Worm (Caenorhabditis elegans) whole organism, late embryonic: ENCODE measurements around the gene spat-2.

ENCODE experiments used
- C08G9.2 ChIP-seq: sonication (generic microtip); optimal IDR thresholded peaks from 2 replicates; lab custom pipeline; 2016; ENCODE audit warnings: mild to moderate bottlenecking, missing genetic modification characterization, moderate library complexity, missing compliant biosample characterization
- F13H6.1 ChIP-seq: sonication (generic microtip); optimal IDR thresholded peaks from 2 replicates; lab custom pipeline; 2016; ENCODE audit warnings: missing genetic modification characterization, missing compliant biosample characterization
- K02D7.2 ChIP-seq: sonication (generic microtip); optimal IDR thresholded peaks from 2 replicates; lab custom pipeline; 2017; ENCODE audit warnings: mild to moderate bottlenecking, missing genetic modification characterization, missing compliant biosample characterization
- K09A11.1 ChIP-seq: sonication (generic microtip); optimal IDR thresholded peaks from 2 replicates; lab custom pipeline; 2017; ENCODE audit warnings: antibody characterized with exemption, mild to moderate bottlenecking, missing genetic modification characterization, missing compliant biosample characterization; ENCODE audit not compliant: insufficient read depth
- T23F11.4 ChIP-seq: fragments of 200-800 bp; sonication (Bioruptor generic); optimal IDR thresholded peaks from 2 replicates; lab custom pipeline; 2018; ENCODE audit warnings: mild to moderate bottlenecking, missing genetic modification characterization, missing compliant biosample characterization
- Y22D7AL.16 ChIP-seq: sonication (generic microtip); optimal IDR thresholded peaks from 2 replicates; lab custom pipeline; 2016; ENCODE audit warnings: missing genetic modification characterization, missing compliant biosample characterization
- ahr-1 ChIP-seq: sonication (generic microtip); optimal IDR thresholded peaks from 2 replicates; lab custom pipeline; 2016; ENCODE audit warnings: missing genetic modification characterization, missing compliant biosample characterization
- ama-1 ChIP-seq: fragments of 150-350 bp; optimal IDR thresholded peaks from 2 replicates; lab custom pipeline; 2014
- ceh-14 ChIP-seq: sonication (generic microtip); optimal IDR thresholded peaks from 2 replicates; lab custom pipeline; 2016; ENCODE audit warnings: missing genotype, missing genetic modification characterization, missing compliant biosample characterization
- ceh-18 ChIP-seq: sonication (generic microtip); optimal IDR thresholded peaks from 2 replicates; lab custom pipeline; 2016; ENCODE audit warnings: missing genetic modification characterization, missing compliant biosample characterization
- ceh-19 ChIP-seq: fragments of 200-800 bp; sonication (Bioruptor generic); optimal IDR thresholded peaks from 2 replicates; lab custom pipeline; 2018; ENCODE audit warnings: mild to moderate bottlenecking, missing genetic modification characterization, missing compliant biosample characterization
- ceh-2 ChIP-seq: sonication (generic microtip); optimal IDR thresholded peaks from 2 replicates; lab custom pipeline; 2016; ENCODE audit warnings: missing genotype, missing genetic modification characterization, missing compliant biosample characterization
- ceh-22 ChIP-seq: sonication (generic microtip); optimal IDR thresholded peaks from 2 replicates; lab custom pipeline; 2017; ENCODE audit warnings: missing biosample characterization, missing genetic modification characterization
- ceh-24 ChIP-seq: sonication (generic microtip); optimal IDR thresholded peaks from 2 replicates; lab custom pipeline; 2016; ENCODE audit warnings: mild to moderate bottlenecking, missing genetic modification characterization, missing compliant biosample characterization
- ceh-30 ChIP-seq: fragments of 150-350 bp; optimal IDR thresholded peaks from 2 replicates; lab custom pipeline; 2014; ENCODE audit warnings: missing biosample characterization, missing genetic modification characterization
- ceh-34 ChIP-seq: sonication (generic microtip); optimal IDR thresholded peaks from 2 replicates; lab custom pipeline; 2016; ENCODE audit warnings: mild to moderate bottlenecking, missing genetic modification characterization, missing compliant biosample characterization
- ceh-6 ChIP-seq: fragments of 200-800 bp; sonication (Bioruptor generic); optimal IDR thresholded peaks from 2 replicates; lab custom pipeline; 2018; ENCODE audit warnings: mild to moderate bottlenecking, missing genetic modification characterization, missing compliant biosample characterization
- ceh-9 ChIP-seq: sonication (generic microtip); optimal IDR thresholded peaks from 2 replicates; lab custom pipeline; 2016; ENCODE audit warnings: mild to moderate bottlenecking, missing genetic modification characterization, inconsistent platforms, missing compliant biosample characterization
- dmd-4 ChIP-seq: sonication (generic microtip); optimal IDR thresholded peaks from 2 replicates; lab custom pipeline; 2016; ENCODE audit warnings: borderline replicate concordance, missing genetic modification characterization, missing compliant biosample characterization
- dve-1 ChIP-seq: sonication (generic microtip); optimal IDR thresholded peaks from 2 replicates; lab custom pipeline; 2017; ENCODE audit warnings: antibody characterized with exemption, mild to moderate bottlenecking, missing genetic modification characterization, missing compliant biosample characterization
- elt-2 ChIP-seq: sonication (generic microtip); optimal IDR thresholded peaks from 2 replicates; lab custom pipeline; 2016; ENCODE audit warnings: missing genetic modification reagents, missing genetic modification characterization, missing compliant biosample characterization
- ets-4 ChIP-seq: sonication (generic microtip); optimal IDR thresholded peaks from 2 replicates; lab custom pipeline; 2016; ENCODE audit warnings: missing genetic modification characterization, missing compliant biosample characterization
- eyg-1 ChIP-seq: sonication (generic microtip); optimal IDR thresholded peaks from 2 replicates; lab custom pipeline; 2016; ENCODE audit warnings: missing genotype, missing genetic modification characterization, missing compliant biosample characterization
- gmeb-2 ChIP-seq: sonication (generic microtip); optimal IDR thresholded peaks from 2 replicates; lab custom pipeline; 2016; ENCODE audit warnings: missing genetic modification characterization, inconsistent platforms, missing compliant biosample characterization
- hlh-15 ChIP-seq: sonication (generic microtip); optimal IDR thresholded peaks from 2 replicates; lab custom pipeline; 2016; ENCODE audit warnings: missing genetic modification characterization, missing compliant biosample characterization
- hlh-30 ChIP-seq: sonication (generic microtip); optimal IDR thresholded peaks from 2 replicates; lab custom pipeline; 2017; ENCODE audit warnings: antibody characterized with exemption, missing genetic modification characterization, missing compliant biosample characterization; ENCODE audit not compliant: insufficient read depth
- hlh-8 ChIP-seq: sonication (generic microtip); optimal IDR thresholded peaks from 2 replicates; lab custom pipeline; 2016; ENCODE audit warnings: missing genotype, missing genetic modification characterization, missing compliant biosample characterization
- lim-6 ChIP-seq: sonication (generic microtip); optimal IDR thresholded peaks from 2 replicates; lab custom pipeline; 2016; ENCODE audit warnings: missing genetic modification characterization, missing compliant biosample characterization
- lin-11 ChIP-seq: fragments of 200-800 bp; sonication (Bioruptor generic); optimal IDR thresholded peaks from 2 replicates; lab custom pipeline; 2018; ENCODE audit warnings: mild to moderate bottlenecking, missing genetic modification characterization, missing compliant biosample characterization
- madf-2 ChIP-seq: sonication (generic microtip); optimal IDR thresholded peaks from 2 replicates; lab custom pipeline; 2017; ENCODE audit warnings: missing genetic modification characterization, missing compliant biosample characterization
- mec-3 ChIP-seq: sonication (generic microtip); optimal IDR thresholded peaks from 2 replicates; lab custom pipeline; 2016; ENCODE audit warnings: borderline replicate concordance, missing genetic modification characterization, missing compliant biosample characterization
- nfya-1 ChIP-seq: sonication (generic microtip); optimal IDR thresholded peaks from 2 replicates; lab custom pipeline; 2017; ENCODE audit warnings: missing genetic modification characterization, mild to moderate bottlenecking, missing compliant biosample characterization, antibody characterized with exemption, moderate library complexity
- nhr-232 ChIP-seq: sonication (generic microtip); optimal IDR thresholded peaks from 2 replicates; lab custom pipeline; 2016; ENCODE audit warnings: missing genetic modification characterization, missing compliant biosample characterization
- npax-4 ChIP-seq: sonication (generic microtip); optimal IDR thresholded peaks from 2 replicates; lab custom pipeline; 2016; ENCODE audit warnings: missing genetic modification characterization, missing compliant biosample characterization
- odd-2 ChIP-seq: sonication (generic microtip); optimal IDR thresholded peaks from 2 replicates; lab custom pipeline; 2017; ENCODE audit warnings: antibody characterized with exemption, mild to moderate bottlenecking, missing genetic modification characterization, missing compliant biosample characterization
- pax-1 ChIP-seq: fragments of 150-350 bp; optimal IDR thresholded peaks from 2 replicates; lab custom pipeline; 2014; ENCODE audit warnings: missing biosample characterization, missing genetic modification characterization
- pha-2 ChIP-seq: sonication (generic microtip); optimal IDR thresholded peaks from 2 replicates; lab custom pipeline; 2017; ENCODE audit warnings: mild to moderate bottlenecking, missing genetic modification characterization, missing compliant biosample characterization
- pha-4 ChIP-seq: fragments of 150-350 bp; optimal IDR thresholded peaks from 2 replicates; lab custom pipeline; 2018; ENCODE audit warnings: missing biosample characterization, missing genetic modification reagents, missing genetic modification characterization
- pqm-1 ChIP-seq: sonication (generic microtip); optimal IDR thresholded peaks from 2 replicates; lab custom pipeline; 2016; ENCODE audit warnings: missing genetic modification characterization, missing compliant biosample characterization
- pros-1 ChIP-seq: fragments of 150-350 bp; optimal IDR thresholded peaks from 2 replicates; lab custom pipeline; 2014; ENCODE audit warnings: missing biosample characterization, missing genetic modification reagents, missing genetic modification characterization
- rnt-1 ChIP-seq: sonication (generic microtip); optimal IDR thresholded peaks from 2 replicates; lab custom pipeline; 2016; ENCODE audit warnings: missing genetic modification characterization, missing compliant biosample characterization
- sdc-2 ChIP-seq: sonication (generic microtip); optimal IDR thresholded peaks from 2 replicates; lab custom pipeline; 2016; ENCODE audit warnings: missing genotype, missing genetic modification characterization, missing compliant biosample characterization
- sox-2 ChIP-seq: fragments of 200-800 bp; sonication (Bioruptor generic); IDR thresholded peaks from 2 replicates; pipeline ENCODE4 v1.3.6; 2022; ENCODE audit warnings: missing genetic modification reagents, missing genetic modification characterization, missing compliant biosample characterization
- syd-9 ChIP-seq: sonication (generic microtip); optimal IDR thresholded peaks from 2 replicates; lab custom pipeline; 2016; ENCODE audit warnings: mild to moderate bottlenecking, missing genetic modification characterization, moderate library complexity, missing compliant biosample characterization
- tbx-2 ChIP-seq: sonication (generic microtip); optimal IDR thresholded peaks from 2 replicates; lab custom pipeline; 2016; ENCODE audit warnings: missing genetic modification characterization, missing compliant biosample characterization
- tbx-7 ChIP-seq: sonication (generic microtip); optimal IDR thresholded peaks from 2 replicates; lab custom pipeline; 2016; ENCODE audit warnings: missing genotype, missing genetic modification characterization, missing compliant biosample characterization
- ttx-3 ChIP-seq: sonication (generic microtip); optimal IDR thresholded peaks from 2 replicates; lab custom pipeline; 2016; ENCODE audit warnings: missing genetic modification reagents, missing genetic modification characterization, missing compliant biosample characterization
- unc-3 ChIP-seq, 2 experiments: fragments of 200-800 bp in 1 of 2; sonication (Bioruptor generic) in 1 of 2; sonication (generic microtip) in 1 of 2; conservative IDR thresholded peaks in 1 of 2; optimal IDR thresholded peaks in 1 of 2; 2 replicates each; pipeline versions ENCODE4 v1.3.6 to Lab custom; 2016 to 2022; ENCODE audit warnings: missing compliant biosample characterization in 2 of 2, missing genetic modification characterization in 2 of 2, missing genetic modification reagents in 1 of 2
- unc-42 ChIP-seq: sonication (generic microtip); optimal IDR thresholded peaks from 2 replicates; lab custom pipeline; 2016; ENCODE audit warnings: missing genotype, missing genetic modification characterization, missing compliant biosample characterization
- zip-5 ChIP-seq: sonication (generic microtip); optimal IDR thresholded peaks from 2 replicates; lab custom pipeline; 2016; ENCODE audit warnings: missing genetic modification characterization, missing compliant biosample characterization
- ztf-16 ChIP-seq: sonication (generic microtip); optimal IDR thresholded peaks from 2 replicates; lab custom pipeline; 2017; ENCODE audit warnings: missing genetic modification characterization, missing compliant biosample characterization

Gene spat-2

DNA sequence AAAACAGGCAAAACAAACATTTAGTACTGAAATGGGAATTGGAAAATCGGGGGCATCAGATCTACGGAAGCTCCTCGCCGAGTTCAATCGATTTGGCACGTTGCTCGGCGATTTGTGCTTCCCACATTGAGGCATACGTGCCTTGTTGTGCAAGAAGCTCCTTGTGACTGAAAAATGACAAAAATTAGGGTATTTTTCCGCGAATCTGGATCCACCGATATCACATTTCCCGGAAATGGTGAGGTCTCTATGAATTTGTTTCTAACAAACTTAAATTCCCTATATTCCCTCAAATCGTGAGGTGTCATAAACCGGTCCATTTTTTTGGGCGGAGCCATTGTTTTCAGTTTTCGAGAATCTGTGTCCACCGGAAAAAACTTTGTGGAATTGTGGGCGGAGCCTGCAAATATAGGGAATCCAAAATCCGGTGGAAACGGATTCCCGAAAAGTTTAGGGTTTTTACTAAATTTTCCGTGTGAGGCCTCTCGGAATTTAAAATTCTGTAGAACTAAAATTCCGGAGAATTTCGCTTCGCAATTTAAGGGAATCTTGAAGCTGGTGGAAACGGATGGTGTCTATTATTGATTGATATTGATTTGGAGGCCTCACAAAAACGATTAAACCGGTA lies 55.0 kb downstream of the spat-2 start (continued):
- TF ChIP-seq pha-4 (tag; lab: Kevin White, UChicago) (no peak), tbx-7 (tag; lab: Kevin White, UChicago) (peak; percentile 98), hlh-15 (tag; lab: Kevin White, UChicago) (peak; percentile 28), K09A11.1 (tag; lab: Kevin White, UChicago) (no peak), odd-2 (tag; lab: Kevin White, UChicago) (no peak), pax-1 (no peak), unc-42 (tag; lab: Kevin White, UChicago) (peak; percentile 35), F13H6.1 (tag; lab: Kevin White, UChicago) (peak; percentile 90), ztf-16 (peak; percentile 67), madf-2 (tag; lab: Kevin White, UChicago) (no peak), ceh-22 (tag; lab: Kevin White, UChicago) (no peak), hlh-30 (tag; lab: Kevin White, UChicago) (no peak), ceh-14 (peak; percentile 94), pha-2 (peak; percentile 73), ceh-6 (GFP tag; lab: Kevin White, UChicago) (no peak), gmeb-2 (tag; lab: Kevin White, UChicago) (peak; percentile 39), ceh-9 (tag; lab: Kevin White, UChicago) (peak; percentile 23), nfya-1 (tag; lab: Kevin White, UChicago) (no peak), pros-1 (tag; lab: Kevin White, UChicago) (no peak), lim-6 (peak; percentile 91), dmd-4 (tag; lab: Kevin White, UChicago) (peak; percentile 39), K02D7.2 (peak; percentile 43), ceh-24 (tag; lab: Kevin White, UChicago) (no peak), T23F11.4 (GFP tag; lab: Kevin White, UChicago) (peak; percentile 64), nhr-232 (no peak), ama-1 (lab: Kevin White, UChicago) (no peak), ahr-1 (tag; lab: Kevin White, UChicago) (peak; percentile 91), sox-2 (no peak), ceh-30 (tag; lab: Kevin White, UChicago) (no peak), dve-1 (tag; lab: Kevin White, UChicago) (no peak), zip-5 (tag; lab: Kevin White, UChicago) (peak; percentile 88), hlh-8 (peak; percentile 86), ceh-18 (tag; lab: Kevin White, UChicago) (peak; percentile 37), rnt-1 (tag; lab: Kevin White, UChicago) (peak; percentile 71), sdc-2 (tag; lab: Kevin White, UChicago) (peak; percentile 50), npax-4 (no peak), eyg-1 (tag; lab: Kevin White, UChicago) (no peak), unc-3 (GFP tag; conservative IDR thresholded peaks at IDR 0.05; lab: Robert Waterston, UW) (no peak), unc-3 (tag; optimal IDR thresholded peaks at IDR 0.05; lab: Kevin White, UChicago) (peak; percentile 69), ets-4 (tag; lab: Kevin White, UChicago) (peak; percentile 95), tbx-2 (tag; lab: Kevin White, UChicago) (peak; percentile 96), Y22D7AL.16 (tag; lab: Kevin White, UChicago) (peak; percentile 9), ttx-3 (tag; lab: Kevin White, UChicago) (peak; percentile 62), mec-3 (tag; lab: Kevin White, UChicago) (no peak), C08G9.2 (tag; lab: Kevin White, UChicago) (peak; percentile 99), ceh-19 (GFP tag; lab: Kevin White, UChicago) (peak; percentile 24), elt-2 (tag; lab: Kevin White, UChicago) (peak; percentile 72), ceh-2 (peak; percentile 94), ceh-34 (tag; lab: Kevin White, UChicago) (peak; percentile 52), lin-11 (tag; lab: Kevin White, UChicago) (no peak), pqm-1 (tag; lab: Kevin White, UChicago) (peak; percentile 87), syd-9 (peak; percentile 36)
